Worm (Caenorhabditis elegans) whole organism, L4 larva: Measurements from ENCODE around the gene K04G11.1.

ENCODE experiments used
- D1046.2 ChIP-seq: fragments of 200-800 bp; sonication (Bioruptor generic); IDR thresholded peaks from 2 replicates; pipeline ENCODE4 v1.3.6; 2022; ENCODE audit warnings: missing genetic modification characterization, missing compliant biosample characterization
- F37D6.2 ChIP-seq: sonication (generic microtip); optimal IDR thresholded peaks from 2 replicates; lab custom pipeline; 2016; ENCODE audit warnings: mild to moderate bottlenecking, missing genetic modification characterization, missing compliant biosample characterization
- T26A8.4 ChIP-seq: fragments of 200-800 bp; sonication (Bioruptor generic); IDR thresholded peaks from 2 replicates; pipeline ENCODE4 v1.3.6; 2022; ENCODE audit warnings: missing genetic modification characterization, missing compliant biosample characterization
- Y5F2A.4 ChIP-seq: fragments of 200-800 bp; sonication (Bioruptor generic); optimal IDR thresholded peaks from 2 replicates; lab custom pipeline; 2018; ENCODE audit warnings: mild to moderate bottlenecking, missing genetic modification characterization, missing compliant biosample characterization
- ZK337.2 ChIP-seq: fragments of 200-800 bp; sonication (Bioruptor generic); IDR thresholded peaks from 2 replicates; pipeline ENCODE4 v1.3.6; 2022; ENCODE audit warnings: missing genetic modification reagents, missing genetic modification characterization, missing compliant biosample characterization
- aha-1 ChIP-seq: fragments of 150-350 bp; peaks from one replicate; lab custom pipeline; 2014; ENCODE audit warnings: missing biosample characterization, missing genetic modification characterization
- attf-4 ChIP-seq: sonication (generic microtip); optimal IDR thresholded peaks from 3 replicates; lab custom pipeline; 2017; ENCODE audit warnings: missing biosample characterization, missing genetic modification characterization
- ceh-32 ChIP-seq: sonication (generic microtip); optimal IDR thresholded peaks from 2 replicates; lab custom pipeline; 2016; ENCODE audit warnings: mild to moderate bottlenecking, missing genetic modification characterization, missing compliant biosample characterization; ENCODE audit not compliant: poor library complexity
- daf-16 ChIP-seq, 3 experiments: sonication (generic microtip); optimal IDR thresholded peaks; 2 replicates each; lab custom pipeline; 2016 to 2017; ENCODE audit warnings: missing genetic modification characterization in 3 of 3, missing genetic modification reagents in 3 of 3, mild to moderate bottlenecking in 2 of 3, missing compliant biosample characterization in 2 of 3, missing biosample characterization in 1 of 3, moderate library complexity in 1 of 3
- daf-8 ChIP-seq: fragments of 200-800 bp; sonication (Bioruptor generic); IDR thresholded peaks from 2 replicates; pipeline ENCODE4 v1.3.6; 2022; ENCODE audit warnings: missing genetic modification characterization, missing compliant biosample characterization
- dmd-9 ChIP-seq: fragments of 200-800 bp; sonication (Bioruptor generic); IDR thresholded peaks from 2 replicates; pipeline ENCODE4 v1.3.6; 2022; ENCODE audit warnings: missing genetic modification reagents, missing genetic modification characterization, missing compliant biosample characterization
- dpl-1 ChIP-seq: fragments of 150-350 bp; optimal IDR thresholded peaks from 2 replicates; lab custom pipeline; 2014; ENCODE audit warnings: missing biosample characterization, missing genetic modification reagents, missing genetic modification characterization
- duxl-1 ChIP-seq: sonication (generic microtip); optimal IDR thresholded peaks from 2 replicates; lab custom pipeline; 2016; ENCODE audit warnings: mild to moderate bottlenecking, missing genetic modification characterization, moderate library complexity, missing compliant biosample characterization; ENCODE audit not compliant: poor library complexity
- dve-1 ChIP-seq: sonication (generic microtip); optimal IDR thresholded peaks from 2 replicates; lab custom pipeline; 2017; ENCODE audit warnings: antibody characterized with exemption, mild to moderate bottlenecking, missing genetic modification characterization, missing compliant biosample characterization; ENCODE audit not compliant: insufficient read depth
- egl-43 ChIP-seq: fragments of 200-800 bp; sonication (Bioruptor generic); IDR thresholded peaks from 2 replicates; pipeline ENCODE4 v1.3.6; 2022; ENCODE audit warnings: missing genetic modification reagents, missing genetic modification characterization, missing compliant biosample characterization
- fkh-10 ChIP-seq: fragments of 150-350 bp; optimal IDR thresholded peaks from 2 replicates; lab custom pipeline; 2014; ENCODE audit warnings: missing biosample characterization, missing genetic modification reagents, missing genetic modification characterization
- hif-1 ChIP-seq, 2 experiments: sonication (generic microtip); optimal IDR thresholded peaks; 2 replicates each; lab custom pipeline; 2016 to 2017; ENCODE audit warnings: missing compliant biosample characterization in 2 of 2, missing genetic modification characterization in 2 of 2, missing genetic modification reagents in 2 of 2, missing genotype in 2 of 2, mild to moderate bottlenecking in 1 of 2
- hlh-30 ChIP-seq: sonication (generic microtip); optimal IDR thresholded peaks from 2 replicates; lab custom pipeline; 2017; ENCODE audit warnings: antibody characterized with exemption, mild to moderate bottlenecking, missing genetic modification characterization, missing compliant biosample characterization; ENCODE audit not compliant: insufficient read depth
- lin-29 ChIP-seq: fragments of 200-800 bp; sonication (Bioruptor generic); IDR thresholded peaks from 2 replicates; pipeline ENCODE4 v1.3.6; 2022; ENCODE audit warnings: missing genetic modification reagents, missing genetic modification characterization, missing compliant biosample characterization
- lin-39 ChIP-seq: fragments of 150-350 bp; optimal IDR thresholded peaks from 2 replicates; lab custom pipeline; 2014; ENCODE audit warnings: missing biosample characterization, missing genetic modification reagents, missing genetic modification characterization
- lir-3 ChIP-seq: sonication (generic microtip); optimal IDR thresholded peaks from 2 replicates; lab custom pipeline; 2016; ENCODE audit warnings: mild to moderate bottlenecking, missing genetic modification characterization, missing compliant biosample characterization
- madf-5 ChIP-seq, 2 experiments: fragments of 200-800 bp; sonication (Bioruptor generic); IDR thresholded peaks; 2 replicates each; pipeline ENCODE4 v1.3.6; 2022; ENCODE audit warnings: missing compliant biosample characterization in 2 of 2, missing genetic modification characterization in 2 of 2
- madf-9 ChIP-seq: fragments of 200-800 bp; sonication (Bioruptor generic); conservative IDR thresholded peaks from 2 replicates; pipeline ENCODE4 v1.3.6; 2022; ENCODE audit warnings: missing genetic modification reagents, missing genetic modification characterization, missing compliant biosample characterization
- mep-1 ChIP-seq: fragments of 150-350 bp; sonication (generic microtip); optimal IDR thresholded peaks from 3 replicates; lab custom pipeline; 2014; ENCODE audit warnings: missing biosample characterization, missing genetic modification characterization
- nhr-102 ChIP-seq: sonication (generic microtip); optimal IDR thresholded peaks from 2 replicates; lab custom pipeline; 2016; ENCODE audit warnings: mild to moderate bottlenecking, missing genetic modification characterization, moderate library complexity, missing compliant biosample characterization
- nhr-28 ChIP-seq: fragments of 150-350 bp; optimal IDR thresholded peaks from 2 replicates; lab custom pipeline; 2014; ENCODE audit warnings: missing biosample characterization, missing genetic modification characterization
- nhr-41 ChIP-seq: fragments of 200-800 bp; sonication (Bioruptor generic); IDR thresholded peaks from 2 replicates; pipeline ENCODE4 v1.3.6; 2022; ENCODE audit warnings: missing genetic modification reagents, missing genetic modification characterization, missing compliant biosample characterization
- nhr-42 ChIP-seq: fragments of 200-800 bp; sonication (Bioruptor generic); IDR thresholded peaks from 2 replicates; pipeline ENCODE4 v1.3.6; 2022; ENCODE audit warnings: missing genetic modification characterization, missing compliant biosample characterization
- nhr-6 ChIP-seq: fragments of 150-350 bp; optimal IDR thresholded peaks from 2 replicates; lab custom pipeline; 2014; ENCODE audit warnings: missing biosample characterization, missing genetic modification characterization
- pha-4 ChIP-seq, 2 experiments: fragments of 150-350 bp in 1 of 2; fragments of 200-800 bp in 1 of 2; sonication (Bioruptor generic) in 1 of 2; IDR thresholded peaks in 1 of 2; optimal IDR thresholded peaks in 1 of 2; 2 replicates each; pipeline versions ENCODE4 v1.3.6 to Lab custom; 2014 to 2022; ENCODE audit warnings: missing genetic modification characterization in 2 of 2, missing genetic modification reagents in 2 of 2, missing biosample characterization in 1 of 2, missing compliant biosample characterization in 1 of 2
- php-3 ChIP-seq: fragments of 200-800 bp; sonication (Bioruptor generic); IDR thresholded peaks from 2 replicates; pipeline ENCODE4 v1.3.6; 2022; ENCODE audit warnings: missing genetic modification reagents, missing genetic modification characterization, missing compliant biosample characterization
- snpc-1.2 ChIP-seq: fragments of 200-800 bp; sonication (Bioruptor generic); IDR thresholded peaks from 2 replicates; pipeline ENCODE4 v1.3.6; 2022; ENCODE audit warnings: missing genetic modification reagents, missing genetic modification characterization, missing compliant biosample characterization
- unc-130 ChIP-seq: sonication (generic microtip); optimal IDR thresholded peaks from 2 replicates; lab custom pipeline; 2016; ENCODE audit warnings: missing genetic modification reagents, missing genetic modification characterization, missing compliant biosample characterization
- unc-62 ChIP-seq, 3 experiments: fragments of 150-350 bp in 1 of 3; sonication (generic microtip); optimal IDR thresholded peaks in 2 of 3; peaks in 1 of 3; 1 replicate in 1 of 3; 2 replicates in 2 of 3; lab custom pipeline; 2014 to 2017; ENCODE audit warnings: missing biosample characterization in 3 of 3, missing genetic modification characterization in 3 of 3, missing genetic modification reagents in 3 of 3, missing genotype in 1 of 3
- vab-7 ChIP-seq: fragments of 200-800 bp; sonication (Bioruptor generic); IDR thresholded peaks from 2 replicates; pipeline ENCODE4 v1.3.6; 2022; ENCODE audit warnings: missing genetic modification reagents, missing genetic modification characterization, missing compliant biosample characterization
- zfp-3 ChIP-seq: fragments of 200-800 bp; sonication (Bioruptor generic); conservative IDR thresholded peaks from 2 replicates; pipeline ENCODE4 v1.3.6; 2022; ENCODE audit warnings: missing genetic modification reagents, missing genetic modification characterization, missing compliant biosample characterization
- ztf-7 ChIP-seq: fragments of 150-350 bp; optimal IDR thresholded peaks from 2 replicates; lab custom pipeline; 2014; ENCODE audit warnings: missing biosample characterization, missing genetic modification characterization

The K04G11.1 gene

ce11 chrX:14297209-14297608 lies 38.1 kb upstream of the K04G11.1 start (continued):
- TF ChIP-seq pha-4 (GFP tag; IDR thresholded peaks at IDR 0.05; lab: Robert Waterston, UW) (no peak), pha-4 (tag; optimal IDR thresholded peaks at IDR 0.05; lab: Kevin White, UChicago) (peak; percentile 10), lin-39 (tag; lab: Kevin White, UChicago) (no peak)

- TF ChIP-seq lin-29 (GFP tag; lab: Robert Waterston, UW) (no peak), unc-62 (GFP tag; optimal IDR thresholded peaks at IDR 0.05 in 1 of 2; lab: Kevin White, UChicago) (peak in 1 of 2 experiments; percentile 37), unc-62 (tag; optimal IDR thresholded peaks at IDR 0.05; lab: Kevin White, UChicago) (no peak), nhr-102 (tag; lab: Kevin White, UChicago) (no peak)
These were observed 32.2 kb upstream of the K04G11.1 start, which contains the start of gene C11H1.5 for ce11 chrX:14303078-14303477. TSS of gene C11H1.5 (minus strand) at chrX:14303178.

ce11 chrX:14307667-14308066 lies 27.7 kb upstream of the K04G11.1 start, which contains the start of gene gphr-2:
TSS of gene gphr-2 (minus strand) at chrX:14307767.
- TF ChIP-seq aha-1 (tag; lab: Kevin White, UChicago) (peak; percentile 51), php-3 (no peak)
- TF ChIP-seq, all 104 proteins: peak for 1

- TF ChIP-seq unc-62 (GFP tag; optimal IDR thresholded peaks at IDR 0.05 in 1 of 2; lab: Kevin White, UChicago): peak in 1 of 2 experiments; percentile 92
- TF ChIP-seq unc-62 (tag; optimal IDR thresholded peaks at IDR 0.05; lab: Kevin White, UChicago): no peak
- no peak for TF ChIP-seq nhr-6 (tag; lab: Kevin White, UChicago)
- TF ChIP-seq, all 104 proteins: peak for 1
These were observed 25.7 kb upstream of the K04G11.1 start for ce11 chrX:14309656-14310055.

ce11 chrX:14311583-14311982 lies 23.7 kb upstream of the K04G11.1 start, which contains the start of gene mgrn-1:
TSS of gene mgrn-1 (minus strand) at chrX:14311683.
- no peak for TF ChIP-seq dmd-9 (GFP tag; lab: Robert Waterston, UW)
- TF ChIP-seq Y5F2A.4 (GFP tag; lab: Kevin White, UChicago): no peak
- no peak for TF ChIP-seq attf-4 (tag; lab: Kevin White, UChicago)
- TF ChIP-seq nhr-42 (GFP tag; lab: Robert Waterston, UW): no peak

ce11 chrX:14312416-14312815 lies 22.9 kb upstream of the K04G11.1 start:
- no peak for TF ChIP-seq nhr-41
- no peak for TF ChIP-seq T26A8.4 (GFP tag; lab: Robert Waterston, UW)
- TF ChIP-seq madf-9 (GFP tag; lab: Robert Waterston, UW): no peak
- no peak for TF ChIP-seq egl-43
- TF ChIP-seq dve-1 (tag; lab: Kevin White, UChicago): peak; percentile 78
- TF ChIP-seq ZK337.2 (GFP tag; lab: Robert Waterston, UW): no peak
- no peak for TF ChIP-seq Y5F2A.4 (GFP tag; lab: Kevin White, UChicago)
- TF ChIP-seq duxl-1 (tag; lab: Kevin White, UChicago): peak; percentile 44
- TF ChIP-seq hif-1 (tag; optimal IDR thresholded peaks at IDR 0.05; lab: Kevin White, UChicago): peak in 1 of 2 experiments; percentile 54
- no peak for TF ChIP-seq unc-130 (GFP tag; lab: Kevin White, UChicago)
- TF ChIP-seq mep-1: peak; percentile 93
- no peak for TF ChIP-seq lir-3 (tag; lab: Kevin White, UChicago)
- TF ChIP-seq daf-16 (GFP tag; optimal IDR thresholded peaks at IDR 0.05; lab: Kevin White, UChicago): peak; percentile 8 to 22
- TF ChIP-seq daf-16 (tag; optimal IDR thresholded peaks at IDR 0.05; lab: Kevin White, UChicago): peak; percentile 67
- TF ChIP-seq unc-62 (GFP tag; optimal IDR thresholded peaks at IDR 0.05 in 1 of 2; lab: Kevin White, UChicago): peak in 1 of 2 experiments; percentile 98
- no peak for TF ChIP-seq unc-62 (tag; optimal IDR thresholded peaks at IDR 0.05; lab: Kevin White, UChicago)
- TF ChIP-seq F37D6.2 (tag; lab: Kevin White, UChicago): peak; percentile 62
- TF ChIP-seq nhr-6 (tag; lab: Kevin White, UChicago): peak; percentile 62
- TF ChIP-seq nhr-28: peak; percentile 97
- TF ChIP-seq daf-8: no peak
- TF ChIP-seq ceh-32 (tag; lab: Kevin White, UChicago): no peak
- no peak for TF ChIP-seq snpc-1.2 (GFP tag; lab: Robert Waterston, UW)
- TF ChIP-seq dpl-1 (GFP tag; lab: Kevin White, UChicago): peak; percentile 42
- no peak for TF ChIP-seq D1046.2 (GFP tag; lab: Robert Waterston, UW)
- no peak for TF ChIP-seq zfp-3 (GFP tag; lab: Robert Waterston, UW)
- TF ChIP-seq fkh-10 (GFP tag; lab: Kevin White, UChicago): no peak
- TF ChIP-seq vab-7 (GFP tag; lab: Robert Waterston, UW): no peak
- TF ChIP-seq madf-5 (GFP tag; IDR thresholded peaks at IDR 0.05; lab: Robert Waterston, UW): no peak
- TF ChIP-seq hlh-30: peak; percentile 73
- TF ChIP-seq ztf-7 (tag; lab: Kevin White, UChicago): peak; percentile 62
